Worm (Caenorhabditis elegans): Measurements from ENCODE around the gene ZK637.4.

DNA sequence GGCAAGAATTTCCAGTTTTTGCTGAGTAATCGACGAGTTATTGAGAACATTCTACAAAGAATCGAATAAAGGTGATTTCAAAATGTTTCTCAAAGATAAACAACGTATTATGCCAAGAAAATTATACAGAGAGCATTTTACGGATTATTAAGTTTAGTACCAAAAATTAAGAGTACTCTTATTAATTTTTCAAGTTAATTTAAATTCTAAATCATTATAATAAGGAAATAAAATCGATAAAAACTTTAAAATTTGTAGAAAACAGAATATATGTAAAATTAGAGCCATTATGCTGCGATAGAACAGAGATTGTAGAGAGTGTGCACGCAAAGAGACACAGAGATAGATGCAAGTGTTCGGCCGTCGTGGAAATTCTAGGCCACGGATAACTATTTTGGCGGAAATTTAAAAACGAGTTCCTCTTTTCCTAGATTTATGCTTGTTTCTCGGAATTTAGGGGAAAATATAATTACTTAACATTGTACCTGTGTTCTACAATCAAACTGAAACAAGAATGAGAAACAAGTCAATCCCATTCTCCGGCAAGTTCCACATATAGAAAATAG, 43.0 kb upstream of the ZK637.4 start, which contains the start of gene F44E2.9:
- TF ChIP-seq nhr-77 (tag; optimal IDR thresholded peaks at IDR 0.05) (no peak), nhr-237 (tag; optimal IDR thresholded peaks at IDR 0.05) (no peak), unc-62 (GFP tag; optimal IDR thresholded peaks at IDR 0.05) (no peak)

All from whole organism, L1 larva.